Fruit fly (Drosophila melanogaster) whole organism, embryonic: ENCODE results near the gene CG4025.

Source experiments
- Bgb ChIP-seq: fragments of 200-800 bp; sonication (Bioruptor generic); IDR thresholded peaks from 2 replicates; pipeline ENCODE4 v1.3.6; 2022; ENCODE audit warnings: missing biosample characterization, missing genetic modification characterization; ENCODE audit not compliant: partially characterized antibody
- BtbVII ChIP-seq: fragments of 200-800 bp; sonication (Bioruptor generic); optimal IDR thresholded peaks from 3 replicates; lab custom pipeline; 2017; ENCODE audit warnings: missing biosample characterization, mild to moderate bottlenecking, missing genetic modification characterization
- CG15073 ChIP-seq: fragments of 200-800 bp; sonication (Bioruptor generic); optimal IDR thresholded peaks from 2 replicates; lab custom pipeline; 2016; ENCODE audit warnings: missing biosample characterization, missing genetic modification characterization
- CG17612 ChIP-seq: fragments of 200-800 bp; sonication (Bioruptor generic); IDR thresholded peaks from 2 replicates; pipeline ENCODE4 v1.3.6; 2022; ENCODE audit warnings: missing biosample characterization, missing genetic modification characterization
- CG17829 ChIP-seq: fragments of 200-800 bp; optimal IDR thresholded peaks from 2 replicates; lab custom pipeline; 2019; ENCODE audit warnings: missing biosample characterization, mild to moderate bottlenecking, missing genetic modification characterization, moderate library complexity
- CG2199 ChIP-seq: fragments of 200-800 bp; sonication (Bioruptor generic); IDR thresholded peaks from 3 replicates; pipeline ENCODE4 v1.3.6; 2022; ENCODE audit warnings: missing biosample characterization, missing genetic modification characterization
- CG2875 ChIP-seq: fragments of 200-800 bp; sonication (Bioruptor generic); optimal IDR thresholded peaks from 2 replicates; lab custom pipeline; 2017; ENCODE audit warnings: missing biosample characterization, mild to moderate bottlenecking, missing genetic modification characterization, missing genetic modification reagents
- CG30403 ChIP-seq: fragments of 200-800 bp; sonication (Bioruptor generic); optimal IDR thresholded peaks from 3 replicates; lab custom pipeline; 2016; ENCODE audit warnings: missing biosample characterization, missing genetic modification characterization
- CG3281 ChIP-seq: fragments of 200-800 bp; sonication (Bioruptor generic); optimal IDR thresholded peaks from 3 replicates; lab custom pipeline; 2017; ENCODE audit warnings: missing biosample characterization, mild to moderate bottlenecking, missing genetic modification characterization
- CG34376 ChIP-seq: fragments of 200-800 bp; sonication (Bioruptor generic); optimal IDR thresholded peaks from 2 replicates; lab custom pipeline; 2018; ENCODE audit warnings: missing biosample characterization, mild to moderate bottlenecking, missing genetic modification characterization
- CG4328 ChIP-seq: fragments of 200-800 bp; sonication (Bioruptor generic); optimal IDR thresholded peaks from 3 replicates; lab custom pipeline; 2017; ENCODE audit warnings: missing biosample characterization, missing genetic modification reagents, missing genetic modification characterization
- CG43689 ChIP-seq: fragments of 200-800 bp; sonication (Bioruptor generic); IDR thresholded peaks from 2 replicates; pipeline ENCODE4 v1.3.6; 2022; ENCODE audit warnings: missing biosample characterization, missing genetic modification characterization
- CG4707 ChIP-seq: fragments of 200-800 bp; sonication (Bioruptor generic); optimal IDR thresholded peaks from 2 replicates; lab custom pipeline; 2018; ENCODE audit warnings: missing biosample characterization, mild to moderate bottlenecking, missing genetic modification characterization, moderate library complexity
- CG4730 ChIP-seq: fragments of 200-800 bp; sonication (Bioruptor generic); IDR thresholded peaks from 2 replicates; pipeline ENCODE4 v1.3.6; 2022; ENCODE audit warnings: missing biosample characterization, missing genetic modification characterization
- CG6813 ChIP-seq: fragments of 200-800 bp; sonication (Bioruptor generic); optimal IDR thresholded peaks from 2 replicates; lab custom pipeline; 2017; ENCODE audit warnings: missing biosample characterization, missing genetic modification characterization, mild to moderate bottlenecking, moderate library complexity, missing genetic modification reagents
- CG6854 ChIP-seq: fragments of 200-800 bp; sonication (Bioruptor generic); optimal IDR thresholded peaks from 3 replicates; lab custom pipeline; 2017; ENCODE audit warnings: missing biosample characterization, mild to moderate bottlenecking, missing genetic modification characterization
- CG7839 ChIP-seq: fragments of 200-800 bp; sonication (Bioruptor generic); optimal IDR thresholded peaks from 3 replicates; lab custom pipeline; 2018; ENCODE audit warnings: missing biosample characterization, mild to moderate bottlenecking, missing genetic modification characterization, moderate library complexity
- CG7987 ChIP-seq: fragments of 200-800 bp; sonication (Bioruptor generic); optimal IDR thresholded peaks from 2 replicates; lab custom pipeline; 2018; ENCODE audit warnings: missing biosample characterization, mild to moderate bottlenecking, missing genetic modification characterization, moderate library complexity
- CG8359 ChIP-seq: fragments of 200-800 bp; sonication (Bioruptor generic); optimal IDR thresholded peaks from 2 replicates; lab custom pipeline; 2017; ENCODE audit warnings: missing biosample characterization, mild to moderate bottlenecking, missing genetic modification characterization, borderline replicate concordance
- CG8924 ChIP-seq: fragments of 200-800 bp; optimal IDR thresholded peaks from 3 replicates; lab custom pipeline; 2019; ENCODE audit warnings: missing biosample characterization, mild to moderate bottlenecking, missing genetic modification characterization, moderate library complexity
- CG9215 ChIP-seq: fragments of 200-800 bp; sonication (Bioruptor generic); IDR thresholded peaks from 2 replicates; pipeline ENCODE4 v1.3.6; 2022; ENCODE audit warnings: missing biosample characterization, missing genetic modification characterization
- CG9817 ChIP-seq: fragments of 200-800 bp; sonication (Bioruptor generic); optimal IDR thresholded peaks from 2 replicates; lab custom pipeline; 2018; ENCODE audit warnings: missing biosample characterization, mild to moderate bottlenecking, missing genetic modification characterization, moderate library complexity
- Camta ChIP-seq: fragments of 200-800 bp; sonication (Bioruptor generic); optimal IDR thresholded peaks from 2 replicates; lab custom pipeline; 2016; ENCODE audit warnings: missing biosample characterization, missing genetic modification characterization
- Eip74EF ChIP-seq, 2 experiments: fragments of 200-800 bp in 1 of 2; fragments of >200 bp in 1 of 2; sonication (Bioruptor generic) in 1 of 2; optimal IDR thresholded peaks; 2 replicates each; lab custom pipeline; 2017 to 2019; ENCODE audit warnings: missing biosample characterization in 2 of 2, missing genetic modification characterization in 2 of 2, mild to moderate bottlenecking in 1 of 2, moderate library complexity in 1 of 2
- Gsc ChIP-seq: fragments of 200-800 bp; sonication (Bioruptor generic); IDR thresholded peaks from 2 replicates; pipeline ENCODE4 v1.3.6; 2022; ENCODE audit warnings: missing biosample characterization, missing genetic modification characterization
- HmgZ ChIP-seq: fragments of 200-800 bp; sonication (Bioruptor generic); optimal IDR thresholded peaks from 2 replicates; lab custom pipeline; 2018; ENCODE audit warnings: missing biosample characterization, mild to moderate bottlenecking, missing genetic modification characterization
- Hmr ChIP-seq: fragments of 200-800 bp; sonication (Bioruptor generic); optimal IDR thresholded peaks from 3 replicates; lab custom pipeline; 2017; ENCODE audit warnings: mild to moderate bottlenecking, missing biosample characterization, missing genetic modification reagents, missing genetic modification characterization
- Hsf ChIP-seq: fragments of 200-800 bp; sonication (Bioruptor generic); optimal IDR thresholded peaks from 3 replicates; lab custom pipeline; 2016; ENCODE audit warnings: missing biosample characterization, missing genetic modification characterization
- Meics ChIP-seq: fragments of 200-800 bp; sonication (Bioruptor generic); optimal IDR thresholded peaks from 2 replicates; lab custom pipeline; 2017; ENCODE audit warnings: missing biosample characterization, mild to moderate bottlenecking, missing genetic modification characterization
- Mrtf ChIP-seq: fragments of 200-800 bp; sonication (Bioruptor generic); IDR thresholded peaks from 3 replicates; pipeline ENCODE4 v1.3.6; 2022; ENCODE audit warnings: missing biosample characterization, missing genetic modification characterization
- Nf-YB ChIP-seq: fragments of 200-800 bp; sonication (Bioruptor generic); optimal IDR thresholded peaks from 3 replicates; lab custom pipeline; 2019; ENCODE audit warnings: missing biosample characterization, mild to moderate bottlenecking, missing genetic modification characterization, moderate library complexity
- NfI ChIP-seq: fragments of 200-800 bp; sonication (Bioruptor generic); optimal IDR thresholded peaks from 3 replicates; lab custom pipeline; 2018; ENCODE audit warnings: missing biosample characterization, mild to moderate bottlenecking, missing genetic modification characterization, moderate library complexity
- Sox102F ChIP-seq: fragments of 200-800 bp; sonication (Bioruptor generic); optimal IDR thresholded peaks from 2 replicates; lab custom pipeline; 2018; ENCODE audit warnings: missing biosample characterization, mild to moderate bottlenecking, missing genetic modification characterization, moderate library complexity
- bcd ChIP-seq: fragments of 200-800 bp; sonication (Bioruptor generic); optimal IDR thresholded peaks from 2 replicates; lab custom pipeline; 2017; ENCODE audit warnings: missing biosample characterization, mild to moderate bottlenecking, missing genetic modification characterization
- btn ChIP-seq: fragments of 200-800 bp; sonication (Bioruptor generic); optimal IDR thresholded peaks from 2 replicates; lab custom pipeline; 2016; ENCODE audit warnings: missing biosample characterization, missing genetic modification characterization
- caup ChIP-seq: fragments of 200-800 bp; sonication (Bioruptor generic); optimal IDR thresholded peaks from 3 replicates; lab custom pipeline; 2017; ENCODE audit warnings: missing biosample characterization, mild to moderate bottlenecking, missing genetic modification characterization, moderate library complexity; ENCODE audit not compliant: severe bottlenecking
- cg ChIP-seq: fragments of 200-800 bp; sonication (Bioruptor generic); optimal IDR thresholded peaks from 3 replicates; lab custom pipeline; 2019; ENCODE audit warnings: missing biosample characterization, mild to moderate bottlenecking, missing genetic modification characterization, moderate library complexity
- danr ChIP-seq: fragments of 200-800 bp; sonication (Bioruptor generic); IDR thresholded peaks from 2 replicates; pipeline ENCODE4 v1.3.6; 2022; ENCODE audit warnings: missing biosample characterization, missing genetic modification characterization
- disco-r ChIP-seq: fragments of 200-800 bp; sonication (Bioruptor generic); optimal IDR thresholded peaks from 2 replicates; lab custom pipeline; 2016; ENCODE audit warnings: missing biosample characterization, missing genetic modification characterization
- en ChIP-seq: fragments of 200-800 bp; sonication (Bioruptor generic); optimal IDR thresholded peaks from 2 replicates; lab custom pipeline; 2016; ENCODE audit warnings: missing biosample characterization, missing genetic modification characterization
- fru ChIP-seq: fragments of >200 bp; optimal IDR thresholded peaks from 2 replicates; lab custom pipeline; 2017
- ken ChIP-seq: fragments of 200-800 bp; sonication (Bioruptor generic); IDR thresholded peaks from 3 replicates; pipeline ENCODE4 v1.3.6; 2022; ENCODE audit warnings: missing biosample characterization, missing genetic modification characterization
- onecut ChIP-seq: fragments of 200-800 bp; sonication (Bioruptor generic); IDR thresholded peaks from 2 replicates; pipeline ENCODE4 v1.3.6; 2022; ENCODE audit warnings: missing biosample characterization, missing genetic modification characterization
- sd ChIP-seq: fragments of 200-800 bp; sonication (Bioruptor generic); optimal IDR thresholded peaks from 3 replicates; lab custom pipeline; 2018; ENCODE audit warnings: missing biosample characterization, mild to moderate bottlenecking, missing genetic modification characterization, moderate library complexity
- slbo ChIP-seq: fragments of 200-800 bp; sonication (Bioruptor generic); IDR thresholded peaks from 2 replicates; pipeline ENCODE4 v1.3.6; 2022; ENCODE audit warnings: missing biosample characterization, missing genetic modification characterization
- tin ChIP-seq: fragments of 200-800 bp; sonication (Bioruptor generic); optimal IDR thresholded peaks from 3 replicates; lab custom pipeline; 2016; ENCODE audit warnings: missing biosample characterization, missing genetic modification characterization
- tll ChIP-seq, 2 experiments: fragments of 200-800 bp in 1 of 2; fragments of >200 bp in 1 of 2; sonication (Bioruptor generic) in 1 of 2; optimal IDR thresholded peaks; 2 replicates each; lab custom pipeline; 2017 to 2019; ENCODE audit warnings: missing biosample characterization in 2 of 2, missing genetic modification characterization in 2 of 2, mild to moderate bottlenecking in 1 of 2, moderate library complexity in 1 of 2
- ttk ChIP-seq: fragments of 200-800 bp; sonication (Bioruptor generic); IDR thresholded peaks from 2 replicates; pipeline ENCODE4 v2.1.2; 2022; ENCODE audit warnings: missing biosample characterization, missing genetic modification characterization
- zf30C ChIP-seq: fragments of 200-800 bp; sonication (Bioruptor generic); optimal IDR thresholded peaks from 3 replicates; lab custom pipeline; 2018; ENCODE audit warnings: missing biosample characterization, mild to moderate bottlenecking, missing genetic modification characterization
- zfh1 ChIP-seq: fragments of 200-800 bp; sonication (Bioruptor generic); IDR thresholded peaks from 3 replicates; pipeline ENCODE4 v1.3.6; 2022; ENCODE audit warnings: missing biosample characterization, missing genetic modification characterization

Gene CG4025

DNA sequence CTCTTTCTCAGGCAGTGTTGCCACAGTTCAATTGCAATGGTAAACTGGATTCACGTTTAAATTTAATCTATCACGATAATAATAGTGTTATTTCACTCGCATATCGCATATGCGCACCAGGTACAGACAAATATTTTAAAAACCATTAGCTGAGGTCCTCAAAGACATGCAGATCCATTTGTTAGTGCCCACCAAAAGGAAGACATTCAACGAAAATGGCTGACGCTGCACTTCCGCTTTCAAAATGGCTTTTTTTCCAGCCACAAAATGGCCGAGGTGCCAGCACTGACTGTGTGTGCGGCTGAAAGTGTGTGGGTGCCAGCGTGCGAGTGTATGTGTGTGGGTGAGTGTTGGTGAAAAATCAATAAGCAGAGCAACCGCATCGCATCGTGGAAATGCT, 15.6 kb upstream of the CG4025 start (continued):
- TF ChIP-seq btn (GFP tag; lab: Kevin White, UChicago): no peak
- no peak for TF ChIP-seq CG4730 (GFP tag; lab: Robert Waterston, UW)
- peak; percentile 99 for TF ChIP-seq onecut
- peak; percentile 79 for TF ChIP-seq cg (GFP tag; lab: Kevin White, UChicago)
- no peak for TF ChIP-seq Gsc
- TF ChIP-seq sd (tag; lab: Kevin White, UChicago): no peak
- no peak for TF ChIP-seq tin (GFP tag; lab: Kevin White, UChicago)
- TF ChIP-seq Hmr (GFP tag; lab: Kevin White, UChicago): peak; percentile 44
- TF ChIP-seq ttk (GFP tag; lab: Robert Waterston, UW): no peak
- TF ChIP-seq CG8359 (GFP tag; lab: Kevin White, UChicago): peak; percentile 8
- no peak for TF ChIP-seq en (GFP tag; lab: Kevin White, UChicago)
- no peak for TF ChIP-seq Camta (GFP tag; lab: Kevin White, UChicago)
- TF ChIP-seq CG8924 (tag; lab: Kevin White, UChicago): peak; percentile 40
- peak; percentile 35; the same call in 1 of the 2 replicates for TF ChIP-seq slbo (GFP tag; lab: Robert Waterston, UW)
- no peak for TF ChIP-seq tll (GFP tag; optimal IDR thresholded peaks at IDR 0.05; lab: Kevin White, UChicago)
- no peak for TF ChIP-seq fru
- TF ChIP-seq CG9215 (GFP tag; lab: Robert Waterston, UW): no peak
- 0 out of 3 replicates have a peak, but pooled peaks have one; percentile 17 for TF ChIP-seq Mrtf (GFP tag; lab: Robert Waterston, UW)
- peak; percentile 47 for TF ChIP-seq CG3281
- TF ChIP-seq Sox102F (GFP tag; lab: Kevin White, UChicago): peak; percentile 20
- TF ChIP-seq CG9817 (tag; lab: Kevin White, UChicago): peak; percentile 24
- no peak for TF ChIP-seq CG2875 (GFP tag; lab: Kevin White, UChicago)
- peak; percentile 47 for TF ChIP-seq CG6813 (GFP tag; lab: Kevin White, UChicago)
- peak; percentile 48 for TF ChIP-seq CG4328 (GFP tag; lab: Kevin White, UChicago)
- peak in 1 of 2 experiments; percentile 91 for TF ChIP-seq Eip74EF (GFP tag; optimal IDR thresholded peaks at IDR 0.05; lab: Kevin White, UChicago)
- TF ChIP-seq CG34376 (GFP tag; lab: Kevin White, UChicago): peak; percentile 16
- peak; percentile 36 for TF ChIP-seq HmgZ (tag; lab: Kevin White, UChicago)
- peak; percentile 18 for TF ChIP-seq Nf-YB (GFP tag; lab: Kevin White, UChicago)
- no peak for TF ChIP-seq disco-r (GFP tag; lab: Kevin White, UChicago)
- TF ChIP-seq zfh1: peak; percentile 39; the same call in 1 of the 3 replicates
- TF ChIP-seq BtbVII (GFP tag; lab: Kevin White, UChicago): peak; percentile 36
- TF ChIP-seq Hsf: peak; percentile 23
- TF ChIP-seq CG7987 (GFP tag; lab: Kevin White, UChicago): peak; percentile 16
- TF ChIP-seq caup (GFP tag; lab: Kevin White, UChicago): peak; percentile 48
- TF ChIP-seq CG43689 (GFP tag; lab: Robert Waterston, UW): no peak
- TF ChIP-seq Bgb: no peak
- peak; percentile 34 for TF ChIP-seq CG17829
- TF ChIP-seq CG6854 (GFP tag; lab: Kevin White, UChicago): peak; percentile 16
- TF ChIP-seq bcd (GFP tag; lab: Kevin White, UChicago): peak; percentile 36
- TF ChIP-seq zf30C: no peak
- no peak for TF ChIP-seq ken (GFP tag; lab: Robert Waterston, UW)
- no peak for TF ChIP-seq CG2199 (GFP tag; lab: Robert Waterston, UW)
- peak; percentile 51 for TF ChIP-seq CG7839 (tag; lab: Kevin White, UChicago)
- no peak for TF ChIP-seq danr (GFP tag; lab: Robert Waterston, UW)
- peak; percentile 8 for TF ChIP-seq CG4707 (GFP tag; lab: Kevin White, UChicago)
- TF ChIP-seq CG17612 (GFP tag; lab: Robert Waterston, UW): no peak
- TF ChIP-seq CG30403 (GFP tag; lab: Kevin White, UChicago): peak; percentile 8
- peak; percentile 54 for TF ChIP-seq NfI (GFP tag; lab: Kevin White, UChicago)
- TF ChIP-seq CG15073: no peak
- peak; percentile 40 for TF ChIP-seq Meics
